Fruit fly (Drosophila melanogaster): Measurements from ENCODE around the gene EloA.

DNA sequence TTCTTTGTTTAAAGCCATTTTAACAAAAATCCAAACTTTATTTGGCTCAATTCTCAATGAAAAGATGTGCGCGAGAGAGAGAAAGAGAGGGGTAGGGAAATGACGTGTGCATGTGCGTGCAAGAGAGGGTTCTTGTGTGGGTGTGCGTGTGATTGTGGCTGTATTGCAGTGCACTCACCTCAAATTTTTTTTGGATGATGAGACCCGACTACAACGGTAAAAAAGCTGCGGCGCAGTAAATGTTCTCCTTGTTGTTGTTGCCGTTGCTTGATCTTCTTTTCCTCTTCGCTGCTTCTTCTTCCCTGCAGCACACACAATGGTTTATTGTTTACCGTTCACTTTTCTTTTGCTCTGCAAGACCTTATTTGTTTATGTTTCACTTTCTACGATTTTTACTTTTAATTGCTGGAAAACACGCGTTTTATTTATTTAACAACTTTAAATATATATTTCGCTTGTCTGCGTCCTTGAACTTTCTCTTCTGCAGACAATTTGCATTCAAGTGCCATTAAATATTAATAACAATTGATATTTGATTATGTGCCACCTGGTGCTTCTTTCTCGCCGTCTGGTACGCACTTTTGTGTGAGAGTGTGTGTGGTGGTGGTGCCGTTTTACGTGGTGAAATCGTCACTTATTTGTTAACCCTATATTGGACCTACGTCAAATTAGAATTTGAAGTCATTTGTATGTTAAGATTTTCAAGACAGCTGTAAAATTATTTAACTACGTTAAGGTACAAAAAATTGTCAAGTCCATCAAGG is 30.9 kb upstream of the EloA start:
- TF ChIP-seq CG6689 (GFP tag; IDR thresholded peaks at IDR 0.05) (no peak), lola (GFP tag; optimal IDR thresholded peaks at IDR 0.05) (no peak), CG12299 (tag; optimal IDR thresholded peaks at IDR 0.05) (no peak), CG3726 (GFP tag; IDR thresholded peaks at IDR 0.05) (no peak), CG6683 (GFP tag; optimal IDR thresholded peaks at IDR 0.05) (no peak), Stat92E (GFP tag; optimal IDR thresholded peaks at IDR 0.05) (no peak), CG10565 (GFP tag; optimal IDR thresholded peaks at IDR 0.05) (no peak), CG3838 (GFP tag; optimal IDR thresholded peaks at IDR 0.05) (no peak)
